Fruit fly (Drosophila melanogaster): Measurements from ENCODE around the gene CG2991.

Gene CG2991

DNA sequence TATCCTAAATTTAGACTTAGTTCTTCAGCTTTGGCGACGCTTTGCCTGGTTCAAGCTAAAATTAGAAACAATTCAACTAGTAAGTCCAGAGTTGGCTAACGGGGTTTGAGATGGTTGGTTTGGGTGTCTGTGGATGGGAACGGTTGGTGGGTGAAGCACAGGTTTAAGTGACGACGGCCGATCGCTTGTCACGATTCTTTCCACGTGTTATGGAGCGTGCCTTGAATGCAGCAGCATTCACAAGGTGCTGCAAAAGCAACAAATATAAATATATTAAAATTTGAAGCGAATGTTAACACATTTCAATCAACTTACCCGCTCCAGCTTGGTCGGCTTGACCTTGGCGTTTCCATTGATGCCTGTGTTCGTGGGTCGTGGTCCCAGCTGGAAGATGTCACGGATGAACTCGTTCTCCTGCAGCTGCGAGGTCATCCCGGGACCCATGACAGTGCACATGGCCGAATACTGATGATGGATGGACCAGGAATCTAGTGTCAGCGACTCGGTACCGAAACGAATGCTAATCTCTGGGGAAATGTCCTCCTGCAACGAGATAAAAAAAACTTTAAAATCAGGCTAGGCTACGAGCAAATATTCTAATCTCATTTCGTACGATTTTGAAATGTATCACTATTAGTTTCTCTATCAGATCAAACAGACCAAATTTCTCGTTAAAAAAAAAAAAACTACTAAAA is 12.2 kb downstream of the CG2991 start, which contains the start of gene CG8813:
TSS of gene CG8813 (plus strand) at position 645 of the 695 bp plus-strand sequence.
- TF ChIP-seq Eip78C (GFP tag), result peak; percentile 16
- TF ChIP-seq CG9139 (GFP tag; optimal IDR thresholded peaks at IDR 0.05), result no peak
- TF ChIP-seq CG8632 (GFP tag; optimal IDR thresholded peaks at IDR 0.05), result no peak
- no peak for TF ChIP-seq net (GFP tag; optimal IDR thresholded peaks at IDR 0.05)

DNA sequence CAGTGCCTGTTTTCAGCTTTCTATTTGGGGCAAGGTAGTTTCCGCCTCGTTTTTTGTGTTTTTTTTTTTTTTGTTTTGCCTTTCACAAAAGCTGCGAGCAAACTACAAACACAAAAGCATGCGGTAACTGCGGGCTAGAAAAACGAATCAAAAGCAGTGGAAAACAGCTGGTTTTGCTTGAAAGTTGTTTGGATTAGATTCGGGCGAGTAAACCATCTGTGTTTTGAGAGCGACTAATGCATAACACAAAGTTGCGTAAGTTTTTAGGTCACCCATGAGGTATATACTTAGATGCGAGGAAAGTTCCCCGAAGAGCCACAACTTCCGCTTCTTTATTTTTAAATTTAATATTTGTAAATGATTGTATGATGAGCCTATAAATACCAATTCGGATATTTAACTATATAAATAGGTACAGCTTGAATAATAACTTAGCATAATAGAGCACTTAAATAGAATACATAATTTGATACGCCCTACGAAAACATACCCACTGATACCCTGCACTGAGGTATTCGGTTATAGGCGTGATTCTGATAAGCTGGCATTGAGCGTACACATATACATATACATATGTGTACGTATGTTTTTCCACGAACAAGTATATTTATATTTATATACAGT is 15.5 kb downstream of the CG2991 start:
- TF ChIP-seq CG34406 (GFP tag; optimal IDR thresholded peaks at IDR 0.05), result no peak
- TF ChIP-seq Hr38 (GFP tag; optimal IDR thresholded peaks at IDR 0.05), result no peak
- TF ChIP-seq Smox (GFP tag; optimal IDR thresholded peaks at IDR 0.05), result no peak
- peak; percentile 19 for TF ChIP-seq CG6276 (GFP tag; optimal IDR thresholded peaks at IDR 0.05)
- no peak for TF ChIP-seq fd85E (GFP tag; optimal IDR thresholded peaks at IDR 0.05)
- no peak for TF ChIP-seq CG16779 (tag; optimal IDR thresholded peaks at IDR 0.05)
- TF ChIP-seq CG8119 (GFP tag; IDR thresholded peaks at IDR 0.05), result peak; percentile 33; the same call in 1 of the 3 replicates
- TF ChIP-seq CG1621 (tag; optimal IDR thresholded peaks at IDR 0.05), result no peak
- no peak for TF ChIP-seq Hr4 (GFP tag; optimal IDR thresholded peaks at IDR 0.05)
- no peak for TF ChIP-seq CG6808 (GFP tag; optimal IDR thresholded peaks at IDR 0.05)
- TF ChIP-seq CG3032 (tag; optimal IDR thresholded peaks at IDR 0.05), result no peak
- no peak for TF ChIP-seq dac (GFP tag; optimal IDR thresholded peaks at IDR 0.05)
- TF ChIP-seq Ets96B (tag; optimal IDR thresholded peaks at IDR 0.05), result no peak
- TF ChIP-seq CG11902 (GFP tag; optimal IDR thresholded peaks at IDR 0.05), result no peak
- TF ChIP-seq fkh (GFP tag; optimal IDR thresholded peaks at IDR 0.05), result peak; percentile 36
- no peak for TF ChIP-seq pdm3 (GFP tag; optimal IDR thresholded peaks at IDR 0.05)
- TF ChIP-seq eg (GFP tag; IDR thresholded peaks at IDR 0.05), result peak; percentile 4; the same call in 1 of the 3 replicates
- no peak for TF ChIP-seq CG11762 (GFP tag; optimal IDR thresholded peaks at IDR 0.05; ENCODE audit: insufficient read depth)
- TF ChIP-seq CG8319 (GFP tag; optimal IDR thresholded peaks at IDR 0.05), result no peak
- no peak for TF ChIP-seq cyc (GFP tag; optimal IDR thresholded peaks at IDR 0.05)
- no peak for TF ChIP-seq lz (GFP tag; optimal IDR thresholded peaks at IDR 0.05)
- no peak for TF ChIP-seq CG6854 (GFP tag; optimal IDR thresholded peaks at IDR 0.05)
- no peak for TF ChIP-seq Hr39 (GFP tag; optimal IDR thresholded peaks at IDR 0.05)
- no peak for TF ChIP-seq CG11294 (GFP tag; IDR thresholded peaks at IDR 0.05)
- no peak for TF ChIP-seq Gug (GFP tag; IDR thresholded peaks at IDR 0.05)
- no peak for TF ChIP-seq salr (GFP tag; optimal IDR thresholded peaks at IDR 0.05)
- no peak for TF ChIP-seq Met (GFP tag; optimal IDR thresholded peaks at IDR 0.05)
- TF ChIP-seq vri (GFP tag; optimal IDR thresholded peaks at IDR 0.05), result no peak
- TF ChIP-seq dsx (GFP tag; optimal IDR thresholded peaks at IDR 0.05; ENCODE audit: poor library complexity, severe bottlenecking), result no peak
- TF ChIP-seq Sox15 (GFP tag; optimal IDR thresholded peaks at IDR 0.05), result no peak
- TF ChIP-seq svp (GFP tag), result peak; percentile 27
- no peak for TF ChIP-seq CG6792 (GFP tag; optimal IDR thresholded peaks at IDR 0.05)
- TF ChIP-seq CG10669 (GFP tag; optimal IDR thresholded peaks at IDR 0.05), result no peak
- TF ChIP-seq ss (GFP tag; optimal IDR thresholded peaks at IDR 0.05), result no peak
